Worm (Caenorhabditis elegans) whole organism, young adult: ENCODE data around the gene C15H11.11.

Experiments
- B0336.3 ChIP-seq: fragments of 200-800 bp; sonication (Bioruptor generic); IDR thresholded peaks from 2 replicates; pipeline ENCODE4 v1.3.6; 2022; ENCODE audit warnings: missing genetic modification characterization, missing compliant biosample characterization
- F23B12.7 ChIP-seq: sonication (generic microtip); optimal IDR thresholded peaks from 2 replicates; lab custom pipeline; 2017; ENCODE audit warnings: missing genetic modification characterization, mild to moderate bottlenecking, missing compliant biosample characterization, antibody characterized with exemption, moderate library complexity; ENCODE audit not compliant: insufficient read depth
- F37B4.10 ChIP-seq: fragments of 200-800 bp; sonication (Bioruptor generic); IDR thresholded peaks from 2 replicates; pipeline ENCODE4 v1.3.6; 2022; ENCODE audit warnings: missing genetic modification characterization, missing compliant biosample characterization
- F49E8.2 ChIP-seq: sonication (generic microtip); optimal IDR thresholded peaks from 3 replicates; lab custom pipeline; 2017; ENCODE audit warnings: missing genetic modification characterization, mild to moderate bottlenecking, missing compliant biosample characterization, antibody characterized with exemption, moderate library complexity; ENCODE audit not compliant: insufficient read depth
- F57A8.1 ChIP-seq: fragments of 200-800 bp; sonication (Bioruptor generic); optimal IDR thresholded peaks from 2 replicates; lab custom pipeline; 2018; ENCODE audit warnings: mild to moderate bottlenecking, missing genetic modification characterization, moderate library complexity, missing compliant biosample characterization
- F57C9.4 ChIP-seq: sonication (generic microtip); optimal IDR thresholded peaks from 2 replicates; lab custom pipeline; 2017; ENCODE audit warnings: mild to moderate bottlenecking, missing genetic modification characterization, missing compliant biosample characterization
- T26A5.8 ChIP-seq: sonication (generic microtip); optimal IDR thresholded peaks from 2 replicates; lab custom pipeline; 2016; ENCODE audit warnings: missing genetic modification characterization, missing compliant biosample characterization
- Y53G8AR.9 ChIP-seq: fragments of 200-800 bp; sonication (Bioruptor generic); conservative IDR thresholded peaks from 2 replicates; pipeline ENCODE4 v1.3.6; 2022; ENCODE audit warnings: missing genetic modification reagents, missing genetic modification characterization, missing compliant biosample characterization
- Y79H2A.3 ChIP-seq: fragments of 200-800 bp; sonication (Bioruptor generic); conservative IDR thresholded peaks from 2 replicates; pipeline ENCODE4 v1.3.6; 2022; ENCODE audit warnings: missing genetic modification reagents, missing genetic modification characterization, missing compliant biosample characterization
- akir-1 ChIP-seq: fragments of 200-800 bp; sonication (Bioruptor generic); optimal IDR thresholded peaks from 2 replicates; lab custom pipeline; 2018; ENCODE audit warnings: mild to moderate bottlenecking, missing genetic modification characterization, moderate library complexity, missing compliant biosample characterization
- aptf-2 ChIP-seq: fragments of 200-800 bp; sonication (Bioruptor generic); conservative IDR thresholded peaks from 2 replicates; pipeline ENCODE4 v1.3.6; 2022; ENCODE audit warnings: missing genetic modification reagents, missing genetic modification characterization, missing compliant biosample characterization
- attf-6 ChIP-seq: fragments of 200-800 bp; sonication (Bioruptor generic); IDR thresholded peaks from 2 replicates; pipeline ENCODE4 v1.3.6; 2022; ENCODE audit warnings: missing genetic modification reagents, missing genetic modification characterization, missing compliant biosample characterization
- bed-1 ChIP-seq: fragments of 200-800 bp; sonication (Bioruptor generic); IDR thresholded peaks from 2 replicates; pipeline ENCODE4 v1.3.6; 2022; ENCODE audit warnings: missing genetic modification reagents, missing genetic modification characterization, missing compliant biosample characterization
- ccch-3 ChIP-seq: fragments of 200-800 bp; sonication (Bioruptor generic); optimal IDR thresholded peaks from 2 replicates; lab custom pipeline; 2018; ENCODE audit warnings: mild to moderate bottlenecking, missing genetic modification characterization, missing compliant biosample characterization
- cebp-1 ChIP-seq, 2 experiments: fragments of 200-800 bp in 1 of 2; sonication (Bioruptor generic) in 1 of 2; sonication (generic microtip) in 1 of 2; IDR thresholded peaks in 1 of 2; optimal IDR thresholded peaks in 1 of 2; 2 replicates each; pipeline versions ENCODE4 v1.3.6 to Lab custom; 2017 to 2022; ENCODE audit warnings: missing compliant biosample characterization in 2 of 2, missing genetic modification characterization in 2 of 2, mild to moderate bottlenecking in 1 of 2, missing genetic modification reagents in 1 of 2, moderate library complexity in 1 of 2
- ceh-27 ChIP-seq: fragments of 200-800 bp; sonication (Bioruptor generic); optimal IDR thresholded peaks from 2 replicates; lab custom pipeline; 2018; ENCODE audit warnings: mild to moderate bottlenecking, missing genetic modification characterization, moderate library complexity, missing compliant biosample characterization
- die-1 ChIP-seq: sonication (generic microtip); optimal IDR thresholded peaks from 2 replicates; lab custom pipeline; 2016; ENCODE audit warnings: missing genotype, mild to moderate bottlenecking, missing genetic modification characterization, missing compliant biosample characterization
- egrh-3 ChIP-seq: fragments of 200-800 bp; sonication (Bioruptor generic); IDR thresholded peaks from 2 replicates; pipeline ENCODE4 v1.3.6; 2022; ENCODE audit warnings: missing genetic modification reagents, missing genetic modification characterization, missing compliant biosample characterization
- ets-4 ChIP-seq: fragments of 200-800 bp; sonication (Bioruptor generic); optimal IDR thresholded peaks from 2 replicates; lab custom pipeline; 2018; ENCODE audit warnings: mild to moderate bottlenecking, missing genetic modification characterization, missing compliant biosample characterization
- hmg-20 ChIP-seq: fragments of 200-800 bp; sonication (Bioruptor generic); IDR thresholded peaks from 2 replicates; pipeline ENCODE4 v1.3.6; 2022; ENCODE audit warnings: missing genetic modification reagents, missing genetic modification characterization, missing compliant biosample characterization
- hsf-1 ChIP-seq: fragments of 200-800 bp; sonication (Bioruptor generic); IDR thresholded peaks from 2 replicates; pipeline ENCODE4 v1.3.6; 2022; ENCODE audit warnings: missing genetic modification reagents, missing genetic modification characterization, missing compliant biosample characterization
- lin-40 ChIP-seq: sonication (generic microtip); optimal IDR thresholded peaks from 2 replicates; lab custom pipeline; 2016; ENCODE audit warnings: missing genetic modification characterization, mild to moderate bottlenecking, missing compliant biosample characterization, missing genotype, missing genetic modification reagents
- madf-3 ChIP-seq: fragments of 200-800 bp; sonication (Bioruptor generic); IDR thresholded peaks from 2 replicates; pipeline ENCODE4 v1.3.6; 2022; ENCODE audit warnings: missing genetic modification reagents, missing genetic modification characterization, missing compliant biosample characterization
- madf-6 ChIP-seq: fragments of 200-800 bp; sonication (Bioruptor generic); IDR thresholded peaks from 2 replicates; pipeline ENCODE4 v1.3.6; 2022; ENCODE audit warnings: missing genetic modification reagents, missing genetic modification characterization, missing compliant biosample characterization
- mes-4 ChIP-seq: sonication (generic microtip); optimal IDR thresholded peaks from 2 replicates; lab custom pipeline; 2016; ENCODE audit warnings: missing genotype, missing genetic modification characterization, missing compliant biosample characterization
- mxl-1 ChIP-seq: sonication (generic microtip); optimal IDR thresholded peaks from 2 replicates; lab custom pipeline; 2016; ENCODE audit warnings: missing genetic modification characterization, missing compliant biosample characterization
- nfyb-1 ChIP-seq: fragments of 200-800 bp; sonication (Bioruptor generic); IDR thresholded peaks from 2 replicates; pipeline ENCODE4 v1.3.6; 2022; ENCODE audit warnings: missing genetic modification reagents, missing genetic modification characterization, missing compliant biosample characterization
- nhr-120 ChIP-seq: fragments of 200-800 bp; sonication (Bioruptor generic); IDR thresholded peaks from 2 replicates; pipeline ENCODE4 v1.3.6; 2022; ENCODE audit warnings: missing genetic modification characterization, missing compliant biosample characterization
- nhr-27 ChIP-seq: fragments of 200-800 bp; sonication (Bioruptor generic); optimal IDR thresholded peaks from 2 replicates; lab custom pipeline; 2018; ENCODE audit warnings: mild to moderate bottlenecking, missing genetic modification characterization, moderate library complexity, missing compliant biosample characterization
- nhr-80 ChIP-seq: sonication (generic microtip); optimal IDR thresholded peaks from 2 replicates; lab custom pipeline; 2016; ENCODE audit warnings: missing genetic modification characterization, missing compliant biosample characterization
- sea-2 ChIP-seq: fragments of 200-800 bp; sonication (Bioruptor generic); IDR thresholded peaks from 2 replicates; pipeline ENCODE4 v1.3.6; 2022; ENCODE audit warnings: missing genetic modification characterization, missing compliant biosample characterization
- snpc-1.1 ChIP-seq: sonication (generic microtip); optimal IDR thresholded peaks from 2 replicates; lab custom pipeline; 2017; ENCODE audit warnings: missing genetic modification characterization, mild to moderate bottlenecking, missing compliant biosample characterization, antibody characterized with exemption, moderate library complexity, missing genotype, missing genetic modification reagents; ENCODE audit not compliant: insufficient read depth
- snpc-1.3 ChIP-seq: sonication (generic microtip); optimal IDR thresholded peaks from 2 replicates; lab custom pipeline; 2017; ENCODE audit warnings: missing genetic modification characterization, mild to moderate bottlenecking, missing compliant biosample characterization, antibody characterized with exemption, moderate library complexity, missing genotype, missing genetic modification reagents; ENCODE audit not compliant: insufficient read depth
- snpc-3.4 ChIP-seq: sonication (generic microtip); optimal IDR thresholded peaks from 2 replicates; lab custom pipeline; 2017; ENCODE audit warnings: missing genetic modification characterization, mild to moderate bottlenecking, missing compliant biosample characterization, antibody characterized with exemption, moderate library complexity, missing genotype, missing genetic modification reagents
- sptf-2 ChIP-seq: fragments of 200-800 bp; sonication (Bioruptor generic); optimal IDR thresholded peaks from 2 replicates; lab custom pipeline; 2018; ENCODE audit warnings: mild to moderate bottlenecking, missing genetic modification characterization, missing compliant biosample characterization
- tbp1 ChIP-seq: fragments of 200-800 bp; sonication (Bioruptor generic); optimal IDR thresholded peaks from 2 replicates; lab custom pipeline; 2018; ENCODE audit warnings: mild to moderate bottlenecking, missing genetic modification characterization, missing compliant biosample characterization
- tbx-9 ChIP-seq: sonication (generic microtip); optimal IDR thresholded peaks from 2 replicates; lab custom pipeline; 2016; ENCODE audit warnings: borderline replicate concordance, missing genetic modification characterization, inconsistent platforms, missing compliant biosample characterization
- ztf-28 ChIP-seq: fragments of 200-800 bp; sonication (Bioruptor generic); IDR thresholded peaks from 2 replicates; pipeline ENCODE4 v1.3.6; 2022; ENCODE audit warnings: missing genetic modification reagents, missing genetic modification characterization, missing compliant biosample characterization

The C15H11.11 gene

DNA sequence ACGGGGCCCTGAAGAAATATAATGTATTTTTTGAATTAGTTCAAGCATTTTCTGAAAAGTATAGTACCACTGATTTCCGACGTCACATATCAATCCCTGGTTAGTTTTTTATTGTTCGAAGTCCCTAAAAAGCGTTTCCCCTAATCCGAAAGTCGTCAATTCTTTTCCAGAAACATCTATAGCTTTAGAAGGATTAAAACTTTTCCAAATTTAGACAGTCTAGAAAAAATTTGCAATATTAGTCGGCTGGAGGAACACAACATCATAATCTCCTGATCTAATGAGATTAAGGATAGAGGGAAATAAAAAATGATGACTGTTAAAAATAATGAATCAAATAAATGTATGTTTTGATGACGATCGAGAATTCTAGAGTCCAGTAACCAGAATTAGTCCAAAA is 37.2 kb upstream of the C15H11.11 start:
- no peak for TF ChIP-seq tbp1 (GFP tag; lab: Kevin White, UChicago)

DNA sequence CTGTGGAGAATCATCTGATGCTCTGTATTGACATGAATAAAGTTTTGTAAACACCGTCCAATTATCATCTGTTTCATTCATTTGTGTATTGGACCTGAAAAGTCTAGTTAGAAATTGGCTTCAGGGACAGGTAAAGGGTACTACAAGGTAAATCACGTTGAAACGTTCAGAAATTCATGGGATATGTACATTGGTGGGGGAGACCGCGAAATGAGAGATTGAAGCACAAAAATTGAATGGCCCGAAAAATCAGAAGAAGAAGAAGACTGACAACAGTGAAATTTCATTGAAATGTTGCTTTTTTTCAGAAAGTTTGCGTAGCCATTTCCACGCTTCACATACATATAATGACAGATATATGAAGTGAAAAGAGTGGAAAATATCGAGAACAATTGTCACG is 36.3 kb upstream of the C15H11.11 start, which contains the start of gene npr-43:
TSS of gene npr-43 (minus strand) at position 101 of the 400 bp plus-strand sequence.
- no peak for TF ChIP-seq F37B4.10
- TF ChIP-seq attf-6 (GFP tag; lab: Robert Waterston, UW) = no peak
- TF ChIP-seq mes-4 (tag; lab: Kevin White, UChicago) = no peak
- TF ChIP-seq snpc-3.4 (tag; lab: Kevin White, UChicago) = no peak

DNA sequence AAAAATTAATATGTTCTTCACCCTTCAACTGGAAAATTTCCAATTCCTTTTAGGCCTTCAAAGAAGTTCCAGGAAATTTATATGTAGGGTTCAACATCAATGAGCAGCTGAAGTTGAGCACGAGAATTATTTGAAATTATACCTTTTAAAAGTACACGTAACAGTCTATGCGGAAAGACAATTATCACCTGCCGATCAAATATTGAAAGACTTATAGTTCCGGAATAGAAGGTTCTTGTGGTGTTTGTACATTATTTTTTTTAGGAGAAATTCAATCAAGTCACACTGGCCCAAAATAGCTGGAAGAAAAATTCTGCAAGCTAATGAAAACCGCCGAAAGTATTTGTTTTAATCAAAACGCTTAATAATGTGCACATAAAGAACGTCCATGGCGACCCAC is 35.1 kb upstream of the C15H11.11 start:
- TF ChIP-seq F49E8.2 (tag; lab: Kevin White, UChicago) (no peak), mes-4 (tag; lab: Kevin White, UChicago) (no peak), hsf-1 (GFP tag; lab: Robert Waterston, UW) (no peak), die-1 (tag; lab: Kevin White, UChicago) (no peak), ets-4 (GFP tag; lab: Kevin White, UChicago) (no peak), sea-2 (GFP tag; lab: Robert Waterston, UW) (no peak), akir-1 (GFP tag; lab: Kevin White, UChicago) (no peak)

DNA sequence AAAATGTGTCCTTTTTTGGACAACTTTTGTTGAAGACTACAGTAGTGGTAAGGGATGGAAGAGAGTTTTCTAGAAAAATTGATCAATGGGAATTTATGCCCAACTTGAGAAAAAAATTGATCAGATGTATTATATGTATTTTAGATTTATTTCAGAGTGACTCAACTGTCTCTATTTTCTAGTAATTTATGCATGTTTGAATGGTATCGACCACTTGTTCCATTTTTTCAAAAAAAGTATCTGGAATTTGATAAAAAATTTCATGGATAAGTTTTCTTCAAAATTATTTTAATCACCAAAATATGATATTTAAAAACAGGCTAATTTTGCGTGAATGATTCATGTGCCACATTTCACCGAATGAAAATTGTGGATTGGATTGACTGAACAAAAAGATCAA is 23.5 kb upstream of the C15H11.11 start, which contains the start of gene C15H11.10:
TSS of gene C15H11.10 (plus strand) at position 301 of the 400 bp plus-strand sequence.
- TF ChIP-seq ccch-3 (GFP tag; lab: Kevin White, UChicago) (no peak), Y79H2A.3 (GFP tag; lab: Robert Waterston, UW) (no peak), cebp-1 (GFP tag; IDR thresholded peaks at IDR 0.05; lab: Robert Waterston, UW) (no peak), cebp-1 (tag; optimal IDR thresholded peaks at IDR 0.05; lab: Kevin White, UChicago) (no peak)

DNA sequence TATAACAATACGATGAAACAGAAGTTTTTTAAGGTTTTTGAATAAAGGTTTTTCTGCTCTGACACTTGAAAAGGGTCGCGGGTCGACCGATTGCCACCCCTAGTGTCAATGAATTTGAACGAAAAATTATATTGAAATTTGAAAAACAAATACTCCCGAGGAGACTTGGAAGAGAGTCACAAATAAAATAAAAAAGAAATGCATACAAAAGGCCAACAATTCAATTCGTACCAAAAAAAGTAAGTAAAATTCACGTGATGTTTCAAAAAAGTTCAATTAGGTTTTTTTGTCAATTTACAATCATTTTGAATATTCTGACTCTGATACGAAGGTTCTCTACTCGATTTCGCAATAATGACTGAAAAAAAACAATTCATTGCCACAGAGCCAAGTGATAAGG is 21.8 kb upstream of the C15H11.11 start, which contains the start of gene C15H11.1:
TSS of gene C15H11.1 (plus strand) at position 301 of the 400 bp plus-strand sequence.
- TF ChIP-seq lin-40 (tag; lab: Kevin White, UChicago) = no peak
- TF ChIP-seq madf-3 (GFP tag; lab: Robert Waterston, UW) = no peak
- no peak for TF ChIP-seq hmg-20
- no peak for TF ChIP-seq snpc-1.1 (tag; lab: Kevin White, UChicago)
- TF ChIP-seq B0336.3 = no peak
- TF ChIP-seq die-1 (tag; lab: Kevin White, UChicago) = no peak
- TF ChIP-seq sea-2 (GFP tag; lab: Robert Waterston, UW) = no peak
- TF ChIP-seq T26A5.8 = no peak
- TF ChIP-seq tbp1 (GFP tag; lab: Kevin White, UChicago) = no peak
- TF ChIP-seq nhr-120 = no peak
- no peak for TF ChIP-seq aptf-2 (GFP tag; lab: Robert Waterston, UW)
- no peak for TF ChIP-seq nhr-27
- no peak for TF ChIP-seq mes-4 (tag; lab: Kevin White, UChicago)
- no peak for TF ChIP-seq mxl-1 (tag; lab: Kevin White, UChicago)
- TF ChIP-seq nfyb-1 (GFP tag; lab: Robert Waterston, UW) = no peak

DNA sequence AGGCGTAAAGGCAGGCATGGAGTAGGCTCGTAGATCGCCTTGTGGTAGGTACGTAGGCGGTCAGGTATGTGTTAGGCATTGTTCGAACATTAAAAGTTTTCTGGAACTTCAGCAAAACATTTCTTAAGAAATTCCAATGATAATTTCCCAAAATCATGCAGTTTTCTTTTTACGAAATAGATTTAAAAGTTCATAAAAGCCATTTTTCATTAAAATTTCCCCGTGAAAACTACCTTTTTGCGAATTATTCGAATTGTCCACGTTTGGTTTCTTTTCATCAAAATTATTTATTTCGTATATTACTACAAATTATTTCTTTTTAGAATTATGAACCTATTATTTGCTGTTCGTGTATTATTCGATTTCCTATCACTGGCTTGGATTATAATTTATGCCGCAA is 20.6 kb upstream of the C15H11.11 start, which contains the start of gene C15H11.13:
TSS of gene C15H11.13 (plus strand) at position 301 of the 400 bp plus-strand sequence.
- TF ChIP-seq F49E8.2 (tag; lab: Kevin White, UChicago) (no peak), ztf-28 (GFP tag; lab: Robert Waterston, UW) (no peak), egrh-3 (GFP tag; lab: Robert Waterston, UW) (no peak), tbx-9 (tag; lab: Kevin White, UChicago) (no peak), F57C9.4 (tag; lab: Kevin White, UChicago) (no peak), mes-4 (tag; lab: Kevin White, UChicago) (no peak), attf-6 (GFP tag; lab: Robert Waterston, UW) (no peak), sptf-2 (GFP tag; lab: Kevin White, UChicago) (no peak), Y53G8AR.9 (GFP tag; lab: Robert Waterston, UW) (no peak), F57A8.1 (no peak), snpc-1.3 (tag; lab: Kevin White, UChicago) (no peak), nhr-27 (no peak), madf-6 (GFP tag; lab: Robert Waterston, UW) (no peak), bed-1 (no peak), F23B12.7 (no peak), nhr-80 (tag; lab: Kevin White, UChicago) (no peak), ceh-27 (GFP tag; lab: Kevin White, UChicago) (no peak)
